Fruit fly (Drosophila melanogaster): ENCODE measurements around the gene ppk10.

Gene ppk10

DNA sequence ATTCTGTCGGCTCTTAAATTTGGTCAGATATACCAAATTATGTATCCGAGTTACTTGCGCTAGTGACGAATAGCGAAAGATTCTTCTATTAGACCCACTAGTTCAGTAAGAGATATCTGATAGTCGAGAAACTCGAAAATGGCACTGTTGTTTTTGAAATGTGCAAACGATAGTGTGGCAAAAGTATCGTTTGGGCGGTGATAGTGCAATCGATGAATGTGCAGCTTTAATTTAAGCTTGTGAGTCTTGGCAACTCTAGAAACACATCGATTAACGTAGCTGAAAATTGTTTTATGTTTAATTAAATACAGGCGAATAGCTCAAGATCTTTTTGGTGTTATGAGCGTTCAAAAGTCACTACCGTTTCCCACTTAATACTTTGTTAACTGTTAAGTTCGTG, 14.9 kb downstream of the ppk10 start, which contains the start of gene STUB1 (continued):
- TF ChIP-seq psq (GFP tag; optimal IDR thresholded peaks at IDR 0.05) (no peak), esg (GFP tag; conservative IDR thresholded peaks at IDR 0.05) (no peak), kah (GFP tag; optimal IDR thresholded peaks at IDR 0.05) (no peak), Chrac-16 (GFP tag; optimal IDR thresholded peaks at IDR 0.05) (peak; percentile 22), hb (GFP tag; IDR thresholded peaks at IDR 0.05; ENCODE audit: partially characterized antibody) (peak; percentile 99), kni (GFP tag; optimal IDR thresholded peaks at IDR 0.05) (no peak), CG43689 (GFP tag; IDR thresholded peaks at IDR 0.05) (no peak), Hand (GFP tag; optimal IDR thresholded peaks at IDR 0.05) (no peak), Dek (tag; optimal IDR thresholded peaks at IDR 0.05) (no peak), CG14710 (tag; optimal IDR thresholded peaks at IDR 0.05) (no peak), chinmo (GFP tag; IDR thresholded peaks at IDR 0.05; ENCODE audit: partially characterized antibody) (peak; percentile 99), lab (GFP tag; optimal IDR thresholded peaks at IDR 0.05) (no peak), CG8924 (tag; optimal IDR thresholded peaks at IDR 0.05) (no peak), HHEX (GFP tag; optimal IDR thresholded peaks at IDR 0.05) (no peak), Scr (GFP tag; IDR thresholded peaks at IDR 0.05; ENCODE audit: partially characterized antibody) (peak; percentile 96), CG31441 (GFP tag; IDR thresholded peaks at IDR 0.05) (no peak), eyg (GFP tag; optimal IDR thresholded peaks at IDR 0.05) (no peak), Nf-YA (GFP tag; IDR thresholded peaks at IDR 0.05) (no peak), fd102C (GFP tag; optimal IDR thresholded peaks at IDR 0.05) (no peak), fu2 (GFP tag; optimal IDR thresholded peaks at IDR 0.05) (peak; percentile 27), mam (GFP tag; optimal IDR thresholded peaks at IDR 0.05) (peak; percentile 43), luna (GFP tag; optimal IDR thresholded peaks at IDR 0.05) (peak; percentile 3), MESR4 (GFP tag; optimal IDR thresholded peaks at IDR 0.05) (peak; percentile 46), CG14014 (GFP tag; IDR thresholded peaks at IDR 0.05) (0 out of 2 replicates have a peak, but pooled peaks have one; percentile 14), Vsx1 (GFP tag; optimal IDR thresholded peaks at IDR 0.05) (no peak), HmgZ (tag; optimal IDR thresholded peaks at IDR 0.05) (peak; percentile 77), E2f1 (GFP tag; IDR thresholded peaks at IDR 0.05) (no peak), bab2 (GFP tag; optimal IDR thresholded peaks at IDR 0.05) (no peak), sens (GFP tag) (no peak), CG6683 (GFP tag; optimal IDR thresholded peaks at IDR 0.05) (no peak), stwl (tag; optimal IDR thresholded peaks at IDR 0.05) (peak; percentile 53), CG12659 (GFP tag; optimal IDR thresholded peaks at IDR 0.05) (peak; percentile 66), dpn (GFP tag; optimal IDR thresholded peaks at IDR 0.05) (peak in 1 of 2 experiments; percentile 14), wek (GFP tag; optimal IDR thresholded peaks at IDR 0.05) (no peak), NfI (GFP tag; optimal IDR thresholded peaks at IDR 0.05) (no peak), Sox102F (GFP tag; optimal IDR thresholded peaks at IDR 0.05) (no peak), sob (GFP tag; IDR thresholded peaks at IDR 0.05) (peak; percentile 61), Nf-YC (tag; optimal IDR thresholded peaks at IDR 0.05) (no peak), ara (GFP tag; IDR thresholded peaks at IDR 0.05) (no peak), CkIIα-i1 (GFP tag; IDR thresholded peaks at IDR 0.05) (no peak), CG12299 (tag; optimal IDR thresholded peaks at IDR 0.05) (no peak), CG30403 (GFP tag; optimal IDR thresholded peaks at IDR 0.05) (no peak), CG11093 (GFP tag; IDR thresholded peaks at IDR 0.05) (no peak), CG8478 (optimal IDR thresholded peaks at IDR 0.05) (no peak), sens-2 (GFP tag; IDR thresholded peaks at IDR 0.05) (no peak), CG17186 (GFP tag; optimal IDR thresholded peaks at IDR 0.05) (peak; percentile 63), tio (GFP tag; optimal IDR thresholded peaks at IDR 0.05) (no peak), sr (GFP tag; IDR thresholded peaks at IDR 0.05) (no peak), CG14965 (GFP tag; optimal IDR thresholded peaks at IDR 0.05; ENCODE audit: borderline replicate concordance) (no peak), salm (tag; optimal IDR thresholded peaks at IDR 0.05) (no peak), CG10321 (GFP tag; IDR thresholded peaks at IDR 0.05) (no peak), CG3163 (GFP tag; optimal IDR thresholded peaks at IDR 0.05) (no peak)

All from whole organism, embryonic.